Worm (Caenorhabditis elegans) whole organism, L1 larva: Measurements from ENCODE around the gene alh-5.

Experiments
- C04F5.9 ChIP-seq: sonication (generic microtip); optimal IDR thresholded peaks from 2 replicates; lab custom pipeline; 2016; ENCODE audit warnings: missing genetic modification characterization, missing compliant biosample characterization
- ceh-88 ChIP-seq: fragments of 200-800 bp; sonication (Bioruptor generic); IDR thresholded peaks from 2 replicates; pipeline ENCODE4 v1.3.6; 2022; ENCODE audit warnings: missing genetic modification characterization, missing compliant biosample characterization
- ces-1 ChIP-seq: fragments of 150-350 bp; optimal IDR thresholded peaks from 2 replicates; lab custom pipeline; 2014; ENCODE audit warnings: missing biosample characterization, missing genetic modification reagents, missing genetic modification characterization
- dpl-1 ChIP-seq, 3 experiments: fragments of 150-350 bp in 2 of 3; sonication (generic microtip) in 1 of 3; optimal IDR thresholded peaks; 2 replicates each; lab custom pipeline; 2014 to 2017; ENCODE audit warnings: missing biosample characterization in 3 of 3, missing genetic modification characterization in 3 of 3, missing genetic modification reagents in 3 of 3
- lsy-2 ChIP-seq, 2 experiments: fragments of 150-350 bp; optimal IDR thresholded peaks; 2 replicates each; lab custom pipeline; 2014; ENCODE audit warnings: missing biosample characterization in 2 of 2, missing genetic modification characterization in 2 of 2
- nhr-28 ChIP-seq: fragments of 150-350 bp; optimal IDR thresholded peaks from 2 replicates; lab custom pipeline; 2014; ENCODE audit warnings: missing biosample characterization, missing genetic modification characterization
- unc-62 ChIP-seq: fragments of 150-350 bp; optimal IDR thresholded peaks from 2 replicates; lab custom pipeline; 2014; ENCODE audit warnings: missing biosample characterization, missing genetic modification reagents, missing genetic modification characterization

ce11 chrV:1999531-2000094, at the start of gene alh-5:
- no peak for TF ChIP-seq ceh-88 (GFP tag; lab: Robert Waterston, UW)
- TF ChIP-seq ces-1: no peak
- no peak for TF ChIP-seq lsy-2 (tag; optimal IDR thresholded peaks at IDR 0.05; lab: Kevin White, UChicago)
- no peak for TF ChIP-seq nhr-28 (tag; lab: Kevin White, UChicago)
- no peak for TF ChIP-seq C04F5.9 (tag; lab: Kevin White, UChicago)
- no peak for TF ChIP-seq dpl-1 (GFP tag; optimal IDR thresholded peaks at IDR 0.05; lab: Kevin White, UChicago)
- TF ChIP-seq unc-62 (GFP tag; lab: Kevin White, UChicago): no peak
